Worm (Caenorhabditis elegans) whole organism, late embryonic: Measurements from ENCODE around the gene sng-1.

Experiments
- eyg-1 ChIP-seq: sonication (generic microtip); optimal IDR thresholded peaks from 2 replicates; lab custom pipeline; 2016; ENCODE audit warnings: missing genotype, missing genetic modification characterization, missing compliant biosample characterization
- nhr-11 ChIP-seq: fragments of 150-350 bp; optimal IDR thresholded peaks from 2 replicates; lab custom pipeline; 2014; ENCODE audit warnings: missing biosample characterization, missing genetic modification characterization

- TF ChIP-seq nhr-11 (tag; lab: Kevin White, UChicago) (no peak), eyg-1 (tag; lab: Kevin White, UChicago) (no peak)
Observed at ce11 chrX:7378608-7379007, 51.2 kb downstream of the sng-1 start.
